Fruit fly (Drosophila melanogaster): ENCODE data around the gene Mst57Db.

The Mst57Db gene

dm6 chr3R:25830814-25831213 lies at the start of gene Mst57Db:
Gene Mst57Db (minus strand): TSS chr3R:25830914.
- TF ChIP-seq CG8478 (optimal IDR thresholded peaks at IDR 0.05) (no peak), CTCF (optimal IDR thresholded peaks at IDR 0.05) (no peak)

dm6 chr3R:25879324-25879766 lies 48.6 kb upstream of the Mst57Db start:
- TF ChIP-seq CTCF (optimal IDR thresholded peaks at IDR 0.05) (no peak), CG8478 (optimal IDR thresholded peaks at IDR 0.05) (no peak)

- TF ChIP-seq CG8478 (optimal IDR thresholded peaks at IDR 0.05) (no peak), CTCF (optimal IDR thresholded peaks at IDR 0.05) (no peak)
Measured at dm6 chr3R:25877064-25877463, 46.4 kb upstream of the Mst57Db start.

dm6 chr3R:25876639-25877038 lies 45.9 kb upstream of the Mst57Db start:
- TF ChIP-seq CG8478 (optimal IDR thresholded peaks at IDR 0.05) = no peak
- TF ChIP-seq CTCF (optimal IDR thresholded peaks at IDR 0.05) = peak; percentile 68 to 75

- TF ChIP-seq CG8478 (optimal IDR thresholded peaks at IDR 0.05) (no peak), CTCF (optimal IDR thresholded peaks at IDR 0.05) (no peak)
Measured at dm6 chr3R:25870389-25870788, 39.7 kb upstream of the Mst57Db start.

DNA sequence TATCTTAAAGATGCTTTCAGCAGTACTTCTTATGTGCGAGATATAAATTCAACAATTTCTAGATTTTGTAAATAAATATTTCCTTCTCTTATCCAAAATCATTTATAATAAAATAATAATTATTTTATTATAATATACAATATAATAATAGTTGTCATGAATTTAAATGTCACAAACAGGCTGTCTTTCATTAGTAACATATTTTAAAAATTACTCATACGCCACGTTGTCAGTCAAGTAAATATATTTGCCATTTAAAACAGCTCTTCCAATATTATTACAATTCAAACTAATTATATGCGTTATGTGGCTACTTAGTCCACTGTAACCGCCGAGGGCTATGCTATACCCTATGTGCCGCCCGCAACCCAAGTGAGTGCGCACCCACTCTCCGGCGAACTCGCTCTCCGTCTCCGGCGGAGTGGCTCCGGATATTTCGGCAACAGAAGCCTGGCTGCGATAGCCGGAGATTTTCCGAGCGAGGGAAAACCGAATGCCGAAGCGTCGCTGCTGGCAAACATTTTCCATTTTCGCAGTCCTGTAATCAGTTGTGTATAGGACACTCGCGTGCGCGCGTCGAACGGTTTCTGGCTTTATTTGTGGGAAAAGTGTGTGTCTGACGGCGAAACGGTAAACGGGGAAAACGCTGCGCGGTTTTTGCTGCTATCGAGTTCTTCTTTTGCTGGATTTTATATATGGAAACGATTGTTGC lies 25.0 kb upstream of the Mst57Db start, which contains the start of gene CG5890:
Gene CG5890, plus strand, starts transcription at position 561 of the 712 bp plus-strand sequence.
- TF ChIP-seq CTCF (optimal IDR thresholded peaks at IDR 0.05) (no peak), CG8478 (optimal IDR thresholded peaks at IDR 0.05) (no peak)

DNA sequence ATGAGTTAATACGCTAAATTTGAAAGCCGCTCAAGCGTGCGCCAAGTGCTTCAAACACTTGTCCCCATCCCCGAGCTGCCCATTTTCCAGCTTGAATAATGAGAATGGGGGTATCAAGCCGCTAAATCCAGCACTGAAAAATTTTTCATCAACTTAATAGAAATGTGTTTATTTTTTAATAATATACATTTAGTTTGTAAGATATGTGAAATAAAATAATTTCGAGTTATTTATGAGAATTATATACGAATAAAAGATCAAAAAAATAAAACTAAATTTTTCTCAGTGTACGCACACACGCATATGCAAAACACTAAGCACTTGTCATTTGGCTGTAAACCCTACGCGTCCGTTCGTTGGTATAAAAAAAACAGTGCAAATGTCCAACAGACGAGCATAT lies 24.1 kb upstream of the Mst57Db start:
- TF ChIP-seq CG8478 (optimal IDR thresholded peaks at IDR 0.05) = no peak

- no peak for TF ChIP-seq CG8478 (optimal IDR thresholded peaks at IDR 0.05)
- peak; percentile 91 to 96 for TF ChIP-seq CTCF (optimal IDR thresholded peaks at IDR 0.05)
Measured at dm6 chr3R:25851224-25851682, 20.5 kb upstream of the Mst57Db start, which contains the start of the genes CG14545 and CG5886. Gene CG14545 (minus strand): TSS chr3R:25851291. Gene CG5886 (plus strand): TSS chr3R:25851632.

- TF ChIP-seq CTCF (optimal IDR thresholded peaks at IDR 0.05) (no peak), CG8478 (optimal IDR thresholded peaks at IDR 0.05) (no peak)
Measured at dm6 chr3R:25831799-25832280, 1.1 kb upstream of the Mst57Db start, which contains the start of the genes Mst57Da and alpha4GT2. Gene Mst57Da (minus strand): TSS chr3R:25831899. Gene alpha4GT2 (plus strand): TSS chr3R:25832230.

dm6 chr3R:25830128-25830527 lies 586 bp downstream of the Mst57Db start, which contains the start of gene Sfp96F:
Gene Sfp96F (minus strand): TSS chr3R:25830228.
- TF ChIP-seq CG8478 (optimal IDR thresholded peaks at IDR 0.05) = no peak
- no peak for TF ChIP-seq CTCF (optimal IDR thresholded peaks at IDR 0.05)

DNA sequence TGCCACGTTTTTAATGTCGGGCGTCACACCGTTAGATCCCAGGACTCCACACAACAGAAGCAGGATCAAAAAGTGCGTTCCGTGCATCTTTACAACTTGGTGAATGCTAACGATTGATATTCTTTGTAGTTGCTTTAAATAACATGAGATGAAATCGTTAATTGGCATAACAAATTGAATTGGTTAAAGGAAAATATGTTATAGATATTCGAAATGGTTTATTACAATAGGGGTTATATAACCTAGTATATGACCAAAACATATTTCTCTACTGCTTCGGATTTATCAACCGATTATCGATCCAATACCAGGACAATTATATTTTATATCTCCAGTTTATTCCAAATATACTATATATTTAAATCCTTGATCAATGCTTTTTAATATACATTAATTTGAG lies 1.1 kb downstream of the Mst57Db start, which contains the start of gene Mst57Dc:
Gene Mst57Dc, minus strand, starts transcription at position 101 of the 400 bp plus-strand sequence.
- TF ChIP-seq CG8478 (optimal IDR thresholded peaks at IDR 0.05) (no peak), CTCF (optimal IDR thresholded peaks at IDR 0.05) (no peak)

dm6 chr3R:25815179-25815578 lies 15.5 kb downstream of the Mst57Db start, which contains the start of gene CG14354:
Gene CG14354 (plus strand): TSS chr3R:25815479.
- TF ChIP-seq CG8478 (optimal IDR thresholded peaks at IDR 0.05) (no peak), CTCF (optimal IDR thresholded peaks at IDR 0.05) (no peak)

dm6 chr3R:25811611-25812010 lies 19.1 kb downstream of the Mst57Db start, which contains the start of the genes Acam and CG17770:
Gene Acam (plus strand): TSS chr3R:25811911.
Gene CG17770 (plus strand): TSS chr3R:25811911.
- TF ChIP-seq CTCF (optimal IDR thresholded peaks at IDR 0.05) (no peak), CG8478 (optimal IDR thresholded peaks at IDR 0.05) (no peak)

dm6 chr3R:25810796-25811195 lies 19.9 kb downstream of the Mst57Db start, which contains the start of gene CG5024:
Gene CG5024 (plus strand): TSS chr3R:25811096.
- TF ChIP-seq CTCF (optimal IDR thresholded peaks at IDR 0.05) (no peak), CG8478 (optimal IDR thresholded peaks at IDR 0.05) (no peak)

DNA sequence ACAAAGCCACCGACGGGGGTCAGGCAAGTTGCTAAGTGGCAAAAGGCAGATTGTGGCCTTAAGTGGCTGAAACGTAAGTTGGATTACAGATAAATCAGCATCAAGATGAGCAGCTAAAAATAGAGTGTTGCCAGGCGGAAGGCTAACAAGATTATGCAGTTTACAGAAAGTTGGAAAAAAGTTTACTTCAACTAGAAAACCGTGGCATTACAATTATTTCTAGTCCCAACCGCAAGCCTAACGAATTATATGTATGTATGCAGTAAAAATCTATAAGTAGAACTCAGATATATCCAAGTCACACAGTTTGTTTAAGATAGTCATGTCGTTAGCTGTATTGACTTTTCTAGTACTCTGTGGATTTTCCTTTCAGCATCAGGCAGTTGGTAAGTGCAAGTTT lies 24.6 kb downstream of the Mst57Db start, which contains the start of gene BG642167:
Gene BG642167, plus strand, starts transcription at position 301 of the 400 bp plus-strand sequence.
- TF ChIP-seq CTCF (optimal IDR thresholded peaks at IDR 0.05) = no peak
- TF ChIP-seq CG8478 (optimal IDR thresholded peaks at IDR 0.05) = no peak

DNA sequence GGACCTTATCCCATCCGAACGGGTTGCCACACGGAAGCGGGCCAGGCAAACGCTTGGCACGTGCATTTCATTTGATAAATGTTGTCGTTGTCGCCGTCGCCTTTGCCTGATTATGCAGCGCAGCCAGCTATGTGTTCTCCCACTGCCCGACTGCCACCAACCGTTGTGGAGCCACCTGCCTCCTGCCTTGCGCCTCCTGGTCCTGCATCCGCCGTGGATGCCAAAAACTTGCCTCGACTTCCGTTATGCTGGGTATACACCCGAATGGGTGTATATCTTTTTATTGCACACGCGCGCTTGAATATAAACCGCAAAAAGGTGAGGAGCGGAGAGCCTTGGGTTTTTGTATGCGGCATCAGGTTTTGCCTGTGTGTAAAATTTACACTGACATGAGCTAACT lies 38.9 kb downstream of the Mst57Db start:
- TF ChIP-seq CTCF (optimal IDR thresholded peaks at IDR 0.05) (no peak), CG8478 (optimal IDR thresholded peaks at IDR 0.05) (no peak)

All from S2 (cell line).